Worm (Caenorhabditis elegans): ENCODE data around the gene ani-2.

DNA sequence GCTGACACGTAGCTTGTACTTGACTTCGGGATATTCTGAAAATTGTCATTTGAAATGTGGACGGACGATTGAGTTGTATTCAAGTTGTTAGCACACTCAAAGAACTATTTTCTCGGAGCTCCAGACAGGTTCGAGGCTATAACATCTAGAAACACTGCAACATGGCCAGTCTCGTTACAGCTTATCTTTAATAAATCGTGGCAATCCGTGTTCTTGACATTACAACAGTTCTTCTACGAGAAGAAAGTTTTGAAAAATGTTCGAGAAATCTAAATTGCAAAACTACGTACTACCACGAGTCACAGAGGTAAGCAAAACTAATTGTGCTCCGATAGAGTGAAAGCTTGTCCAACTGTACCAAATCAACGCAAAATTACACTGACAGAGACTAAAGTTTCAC is 43.1 kb downstream of the ani-2 start:
- no peak for TF ChIP-seq B0310.2 (tag; optimal IDR thresholded peaks at IDR 0.05)
- TF ChIP-seq ceh-13 (GFP tag; optimal IDR thresholded peaks at IDR 0.05) = no peak
- TF ChIP-seq ama-1 (optimal IDR thresholded peaks at IDR 0.05) = no peak
- TF ChIP-seq hmbx-1 (tag; optimal IDR thresholded peaks at IDR 0.05) = no peak
- no peak for TF ChIP-seq tra-4 (tag; optimal IDR thresholded peaks at IDR 0.05)
- no peak for TF ChIP-seq tbx-11 (GFP tag; IDR thresholded peaks at IDR 0.05)
- no peak for TF ChIP-seq ets-7 (tag; optimal IDR thresholded peaks at IDR 0.05)
- TF ChIP-seq F13C5.2 (tag; optimal IDR thresholded peaks at IDR 0.05) = no peak
- TF ChIP-seq hmg-4 (GFP tag; optimal IDR thresholded peaks at IDR 0.05) = no peak
- no peak for TF ChIP-seq hnd-1 (tag; optimal IDR thresholded peaks at IDR 0.05)

Measured in whole organism, early embryonic.